Fruit fly (Drosophila melanogaster) whole organism, prepupa: ENCODE measurements around the gene gt.

Experiments
- CG6808 ChIP-seq: fragments of 200-800 bp; sonication (Bioruptor generic); optimal IDR thresholded peaks from 3 replicates; lab custom pipeline; 2017; ENCODE audit warnings: missing biosample characterization, missing genetic modification characterization, mild to moderate bottlenecking, moderate library complexity, missing genetic modification reagents
- Ets96B ChIP-seq: fragments of 200-800 bp; optimal IDR thresholded peaks from 2 replicates; lab custom pipeline; 2019; ENCODE audit warnings: missing biosample characterization, mild to moderate bottlenecking, missing genetic modification characterization, moderate library complexity
- OdsH ChIP-seq: fragments of 200-800 bp; sonication (Bioruptor generic); optimal IDR thresholded peaks from 3 replicates; lab custom pipeline; 2016; ENCODE audit warnings: missing biosample characterization, missing genetic modification characterization
- vri ChIP-seq: fragments of 200-800 bp; sonication (Bioruptor generic); optimal IDR thresholded peaks from 3 replicates; lab custom pipeline; 2016; ENCODE audit warnings: missing biosample characterization, mild to moderate bottlenecking, missing genetic modification characterization

dm6 chrX:2452734-2453133, 24.0 kb upstream of the gt start:
- TF ChIP-seq OdsH (GFP tag; lab: Kevin White, UChicago) (no peak), Ets96B (peak; percentile 60), vri (GFP tag; lab: Kevin White, UChicago) (no peak), CG6808 (GFP tag; lab: Kevin White, UChicago) (peak; percentile 66)
